Worm (Caenorhabditis elegans) whole organism, young adult: ENCODE results near the gene mocs-1.

Experiments
- F23B12.7 ChIP-seq: sonication (generic microtip); optimal IDR thresholded peaks from 2 replicates; lab custom pipeline; 2017; ENCODE audit warnings: missing genetic modification characterization, mild to moderate bottlenecking, missing compliant biosample characterization, antibody characterized with exemption, moderate library complexity; ENCODE audit not compliant: insufficient read depth
- F39B2.1 ChIP-seq: fragments of 200-800 bp; sonication (Bioruptor generic); IDR thresholded peaks from 2 replicates; pipeline ENCODE4 v1.3.6; 2022; ENCODE audit warnings: missing genetic modification reagents, missing genetic modification characterization, missing compliant biosample characterization
- Y67H2A.10 ChIP-seq: fragments of 200-800 bp; sonication (Bioruptor generic); conservative IDR thresholded peaks from 2 replicates; pipeline ENCODE4 v1.3.6; 2022; ENCODE audit warnings: missing genetic modification reagents, missing genetic modification characterization, missing compliant biosample characterization
- athp-1 ChIP-seq: sonication (generic microtip); optimal IDR thresholded peaks from 2 replicates; lab custom pipeline; 2017; ENCODE audit warnings: mild to moderate bottlenecking, missing genetic modification characterization, missing compliant biosample characterization
- bed-2 ChIP-seq: fragments of 200-800 bp; sonication (Bioruptor generic); IDR thresholded peaks from 2 replicates; pipeline ENCODE4 v1.3.6; 2022; ENCODE audit warnings: missing genetic modification reagents, missing genetic modification characterization, missing compliant biosample characterization
- cebp-1 ChIP-seq, 2 experiments: fragments of 200-800 bp in 1 of 2; sonication (Bioruptor generic) in 1 of 2; sonication (generic microtip) in 1 of 2; IDR thresholded peaks in 1 of 2; optimal IDR thresholded peaks in 1 of 2; 2 replicates each; pipeline versions ENCODE4 v1.3.6 to Lab custom; 2017 to 2022; ENCODE audit warnings: missing compliant biosample characterization in 2 of 2, missing genetic modification characterization in 2 of 2, mild to moderate bottlenecking in 1 of 2, missing genetic modification reagents in 1 of 2, moderate library complexity in 1 of 2
- him-1 ChIP-seq: sonication (generic microtip); optimal IDR thresholded peaks from 2 replicates; lab custom pipeline; 2016; ENCODE audit warnings: missing genotype, missing genetic modification reagents, missing genetic modification characterization, missing compliant biosample characterization
- mcd-1 ChIP-seq: fragments of 200-800 bp; sonication (Bioruptor generic); IDR thresholded peaks from 2 replicates; pipeline ENCODE4 v1.3.6; 2022; ENCODE audit warnings: missing genetic modification reagents, missing genetic modification characterization, missing compliant biosample characterization
- nfya-1 ChIP-seq: sonication (generic microtip); optimal IDR thresholded peaks from 2 replicates; lab custom pipeline; 2017; ENCODE audit warnings: antibody characterized with exemption, missing compliant biosample characterization, missing genetic modification characterization, borderline replicate concordance; ENCODE audit not compliant: insufficient read depth
- sdz-38 ChIP-seq: sonication (generic microtip); optimal IDR thresholded peaks from 2 replicates; lab custom pipeline; 2016; ENCODE audit warnings: missing genotype, missing genetic modification characterization, missing compliant biosample characterization
- tlf-1 ChIP-seq: fragments of 200-800 bp; sonication (Bioruptor generic); optimal IDR thresholded peaks from 2 replicates; lab custom pipeline; 2018; ENCODE audit warnings: mild to moderate bottlenecking, missing genetic modification characterization, missing compliant biosample characterization
- zfh-2 ChIP-seq: fragments of 200-800 bp; sonication (Bioruptor generic); conservative IDR thresholded peaks from 2 replicates; pipeline ENCODE4 v1.3.6; 2022; ENCODE audit warnings: missing genetic modification reagents, missing genetic modification characterization, missing compliant biosample characterization
- ztf-3 ChIP-seq: fragments of 200-800 bp; sonication (Bioruptor generic); optimal IDR thresholded peaks from 2 replicates; lab custom pipeline; 2018; ENCODE audit warnings: mild to moderate bottlenecking, missing genetic modification characterization, missing compliant biosample characterization

DNA sequence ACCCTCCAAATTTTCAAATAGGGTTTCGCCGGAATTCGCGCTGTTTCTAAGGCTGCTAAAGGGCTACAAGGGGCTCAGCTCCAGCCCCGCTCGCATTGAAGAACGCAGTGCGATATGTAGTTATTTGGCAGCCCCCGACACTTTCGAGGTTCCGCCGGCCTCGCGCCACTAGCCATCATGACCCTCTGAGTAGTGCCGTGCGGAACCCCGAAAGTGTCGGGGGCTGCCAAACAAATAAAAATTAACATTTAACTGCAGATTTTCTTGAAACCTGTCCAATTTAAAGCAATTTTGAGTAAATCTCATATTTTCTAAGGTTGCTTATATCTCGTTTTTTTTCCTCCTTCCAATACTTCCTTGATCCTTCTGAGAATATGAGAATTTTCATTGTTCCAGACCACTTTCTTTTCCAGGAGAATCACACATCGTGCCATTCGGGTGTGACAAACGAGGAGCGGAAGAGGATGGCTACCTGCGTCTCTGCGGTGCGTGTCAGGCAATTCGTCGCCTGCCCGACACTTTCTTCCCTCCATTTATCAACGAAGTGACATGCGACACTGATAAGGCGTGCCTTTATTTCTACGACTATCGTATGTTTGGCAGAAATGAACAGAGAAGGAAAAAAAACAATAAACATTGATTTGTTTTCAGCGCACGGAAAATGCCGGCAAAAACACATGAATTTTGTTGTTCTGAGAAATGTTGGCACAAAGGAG is 16.7 kb downstream of the mocs-1 start:
- TF ChIP-seq athp-1 (tag; lab: Kevin White, UChicago) = no peak
- TF ChIP-seq ztf-3 (GFP tag; lab: Kevin White, UChicago) = no peak
- TF ChIP-seq Y67H2A.10 (GFP tag; lab: Robert Waterston, UW) = no peak
- no peak for TF ChIP-seq F23B12.7 (tag; lab: Kevin White, UChicago)
- TF ChIP-seq mcd-1 = no peak
- TF ChIP-seq bed-2 (GFP tag; lab: Robert Waterston, UW) = no peak
- no peak for TF ChIP-seq cebp-1 (GFP tag; IDR thresholded peaks at IDR 0.05; lab: Robert Waterston, UW)
- no peak for TF ChIP-seq cebp-1 (tag; optimal IDR thresholded peaks at IDR 0.05; lab: Kevin White, UChicago)
- no peak for TF ChIP-seq F39B2.1 (GFP tag; lab: Robert Waterston, UW)
- no peak for TF ChIP-seq sdz-38 (tag; lab: Kevin White, UChicago)
- no peak for TF ChIP-seq him-1 (tag; lab: Kevin White, UChicago)
- TF ChIP-seq nfya-1 (tag; lab: Kevin White, UChicago) = no peak
- TF ChIP-seq tlf-1 = no peak
- peak; percentile 56; the same call in 1 of the 2 replicates for TF ChIP-seq zfh-2 (GFP tag; lab: Robert Waterston, UW)
